Fruit fly (Drosophila melanogaster) whole organism, prepupa: Measurements from ENCODE around the gene Aef1.

Experiments used
- CG4318 ChIP-seq: fragments of 200-800 bp; sonication (Bioruptor generic); optimal IDR thresholded peaks from 3 replicates; lab custom pipeline; 2017; ENCODE audit warnings: missing biosample characterization, mild to moderate bottlenecking, missing genetic modification characterization
- CG8319 ChIP-seq: fragments of 200-800 bp; sonication (Bioruptor generic); optimal IDR thresholded peaks from 3 replicates; lab custom pipeline; 2016; ENCODE audit warnings: missing biosample characterization, missing genetic modification characterization
- Gug ChIP-seq: fragments of 200-800 bp; sonication (Bioruptor generic); IDR thresholded peaks from 2 replicates; pipeline ENCODE4 v1.3.6; 2022; ENCODE audit warnings: missing biosample characterization, missing genetic modification characterization
- Hr39 ChIP-seq: fragments of 200-800 bp; sonication (Bioruptor generic); optimal IDR thresholded peaks from 2 replicates; lab custom pipeline; 2016; ENCODE audit warnings: missing biosample characterization, missing genetic modification characterization

DNA sequence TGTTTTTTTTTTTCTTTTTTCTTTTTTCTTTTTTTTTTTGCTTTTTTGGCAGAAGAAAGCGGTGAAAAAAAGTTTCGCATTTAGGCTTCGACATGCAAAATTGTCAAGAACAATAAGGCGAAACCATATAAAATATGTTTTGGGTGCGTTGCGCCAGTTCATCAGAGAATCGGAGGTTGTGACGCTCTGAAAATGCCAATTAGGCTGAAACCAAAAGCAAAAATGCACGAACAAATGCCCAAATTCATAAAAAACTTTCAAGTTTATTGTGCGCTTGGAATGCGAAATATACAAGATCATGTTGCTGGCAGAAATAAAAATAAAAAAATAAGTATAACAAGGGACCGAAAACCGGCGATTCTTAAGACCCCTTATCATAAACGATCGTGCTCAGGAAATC, 43.5 kb upstream of the Aef1 start:
- no peak for TF ChIP-seq CG8319 (GFP tag; lab: Kevin White, UChicago)
- no peak for TF ChIP-seq Gug (GFP tag; lab: Robert Waterston, UW)
- TF ChIP-seq CG4318 (GFP tag; lab: Kevin White, UChicago): no peak
- peak; percentile 20 for TF ChIP-seq Hr39 (GFP tag; lab: Kevin White, UChicago)
